Fruit fly (Drosophila melanogaster): ENCODE data around the gene Cap-D3.

Cap-D3 gene

dm6 chr2L:5525723-5526122, at the start of gene Cap-D3:
Gene Cap-D3, plus strand, starts transcription at chr2L:5525905.
- no peak for TF ChIP-seq CG5204 (GFP tag; optimal IDR thresholded peaks at IDR 0.05)
- no peak for TF ChIP-seq CG1620 (GFP tag; optimal IDR thresholded peaks at IDR 0.05)
- no peak for TF ChIP-seq ovo (GFP tag; optimal IDR thresholded peaks at IDR 0.05)
- TF ChIP-seq CG12768 (GFP tag; optimal IDR thresholded peaks at IDR 0.05) = no peak
- peak; percentile 6 for TF ChIP-seq bab1 (GFP tag; optimal IDR thresholded peaks at IDR 0.05)
- no peak for TF ChIP-seq CG11617 (GFP tag; optimal IDR thresholded peaks at IDR 0.05)
- no peak for TF ChIP-seq CG33017 (tag; optimal IDR thresholded peaks at IDR 0.05)
- no peak for TF ChIP-seq toe (GFP tag; optimal IDR thresholded peaks at IDR 0.05)
- no peak for TF ChIP-seq cnc (optimal IDR thresholded peaks at IDR 0.05)

- TF ChIP-seq ovo (GFP tag; optimal IDR thresholded peaks at IDR 0.05) (no peak), bab1 (GFP tag; optimal IDR thresholded peaks at IDR 0.05) (no peak), Mnt (GFP tag; optimal IDR thresholded peaks at IDR 0.05) (no peak), tj (GFP tag; optimal IDR thresholded peaks at IDR 0.05) (peak; percentile 63), Crg-1 (GFP tag; optimal IDR thresholded peaks at IDR 0.05) (no peak), pad (GFP tag; optimal IDR thresholded peaks at IDR 0.05) (peak; percentile 1), CG14711 (tag; optimal IDR thresholded peaks at IDR 0.05) (no peak), CG7101 (tag; optimal IDR thresholded peaks at IDR 0.05) (peak; percentile 29), Clk (GFP tag; optimal IDR thresholded peaks at IDR 0.05) (no peak), CG5204 (GFP tag; optimal IDR thresholded peaks at IDR 0.05) (no peak), cnc (optimal IDR thresholded peaks at IDR 0.05) (peak in 1 of 2 experiments; percentile 33), CG11617 (GFP tag; optimal IDR thresholded peaks at IDR 0.05) (no peak), kay (GFP tag; ENCODE audit: borderline replicate concordance) (no peak), CG33017 (tag; optimal IDR thresholded peaks at IDR 0.05) (no peak), CG1620 (GFP tag; optimal IDR thresholded peaks at IDR 0.05) (no peak), CG7045 (GFP tag; optimal IDR thresholded peaks at IDR 0.05) (no peak), cic (GFP tag; optimal IDR thresholded peaks at IDR 0.05) (no peak), CG12768 (GFP tag; optimal IDR thresholded peaks at IDR 0.05) (no peak), Hr96 (GFP tag; optimal IDR thresholded peaks at IDR 0.05) (no peak), toe (GFP tag; optimal IDR thresholded peaks at IDR 0.05) (no peak)
These were observed 49.0 kb upstream of the Cap-D3 start for dm6 chr2L:5476699-5477098.

dm6 chr2L:5478273-5478672, 47.4 kb upstream of the Cap-D3 start:
- no peak for TF ChIP-seq CG1620 (GFP tag; optimal IDR thresholded peaks at IDR 0.05)
- TF ChIP-seq pad (GFP tag; optimal IDR thresholded peaks at IDR 0.05) = no peak
- no peak for TF ChIP-seq CG7101 (tag; optimal IDR thresholded peaks at IDR 0.05)
- TF ChIP-seq CG5204 (GFP tag; optimal IDR thresholded peaks at IDR 0.05) = no peak
- no peak for TF ChIP-seq toe (GFP tag; optimal IDR thresholded peaks at IDR 0.05)
- TF ChIP-seq CG7045 (GFP tag; optimal IDR thresholded peaks at IDR 0.05) = no peak
- no peak for TF ChIP-seq Clk (GFP tag; optimal IDR thresholded peaks at IDR 0.05)
- no peak for TF ChIP-seq Mnt (GFP tag; optimal IDR thresholded peaks at IDR 0.05)
- no peak for TF ChIP-seq CG12768 (GFP tag; optimal IDR thresholded peaks at IDR 0.05)
- no peak for TF ChIP-seq CG11617 (GFP tag; optimal IDR thresholded peaks at IDR 0.05)
- TF ChIP-seq Crg-1 (GFP tag; optimal IDR thresholded peaks at IDR 0.05) = no peak
- TF ChIP-seq tj (GFP tag; optimal IDR thresholded peaks at IDR 0.05) = no peak

- no peak for TF ChIP-seq Crg-1 (GFP tag; optimal IDR thresholded peaks at IDR 0.05)
- no peak for TF ChIP-seq kay (GFP tag; ENCODE audit: borderline replicate concordance)
- no peak for TF ChIP-seq cic (GFP tag; optimal IDR thresholded peaks at IDR 0.05)
- no peak for TF ChIP-seq CG1620 (GFP tag; optimal IDR thresholded peaks at IDR 0.05)
- no peak for TF ChIP-seq pad (GFP tag; optimal IDR thresholded peaks at IDR 0.05)
- TF ChIP-seq CG11617 (GFP tag; optimal IDR thresholded peaks at IDR 0.05) = no peak
- no peak for TF ChIP-seq CG14711 (tag; optimal IDR thresholded peaks at IDR 0.05)
- TF ChIP-seq CG12768 (GFP tag; optimal IDR thresholded peaks at IDR 0.05) = no peak
- TF ChIP-seq Hr96 (GFP tag; optimal IDR thresholded peaks at IDR 0.05) = no peak
- no peak for TF ChIP-seq CG5204 (GFP tag; optimal IDR thresholded peaks at IDR 0.05)
- TF ChIP-seq ovo (GFP tag; optimal IDR thresholded peaks at IDR 0.05) = no peak
- TF ChIP-seq toe (GFP tag; optimal IDR thresholded peaks at IDR 0.05) = no peak
- no peak for TF ChIP-seq cnc (optimal IDR thresholded peaks at IDR 0.05)
These were observed 46.6 kb upstream of the Cap-D3 start for dm6 chr2L:5479128-5479527.

dm6 chr2L:5479971-5480370, 45.7 kb upstream of the Cap-D3 start:
- no peak for TF ChIP-seq CG12768 (GFP tag; optimal IDR thresholded peaks at IDR 0.05)
- no peak for TF ChIP-seq cic (GFP tag; optimal IDR thresholded peaks at IDR 0.05)
- no peak for TF ChIP-seq CG7101 (tag; optimal IDR thresholded peaks at IDR 0.05)
- no peak for TF ChIP-seq pad (GFP tag; optimal IDR thresholded peaks at IDR 0.05)

dm6 chr2L:5483093-5483492, 42.6 kb upstream of the Cap-D3 start:
- TF ChIP-seq CG7045 (GFP tag; optimal IDR thresholded peaks at IDR 0.05) = no peak
- no peak for TF ChIP-seq kay (GFP tag; ENCODE audit: borderline replicate concordance)
- no peak for TF ChIP-seq toe (GFP tag; optimal IDR thresholded peaks at IDR 0.05)
- TF ChIP-seq Crg-1 (GFP tag; optimal IDR thresholded peaks at IDR 0.05) = no peak
- TF ChIP-seq Hr96 (GFP tag; optimal IDR thresholded peaks at IDR 0.05) = no peak
- TF ChIP-seq bab1 (GFP tag; optimal IDR thresholded peaks at IDR 0.05) = no peak
- no peak for TF ChIP-seq cic (GFP tag; optimal IDR thresholded peaks at IDR 0.05)
- TF ChIP-seq ovo (GFP tag; optimal IDR thresholded peaks at IDR 0.05) = no peak
- TF ChIP-seq CG14711 (tag; optimal IDR thresholded peaks at IDR 0.05) = no peak
- TF ChIP-seq pad (GFP tag; optimal IDR thresholded peaks at IDR 0.05) = no peak
- no peak for TF ChIP-seq CG1620 (GFP tag; optimal IDR thresholded peaks at IDR 0.05)
- TF ChIP-seq CG33017 (tag; optimal IDR thresholded peaks at IDR 0.05) = no peak
- no peak for TF ChIP-seq CG11617 (GFP tag; optimal IDR thresholded peaks at IDR 0.05)
- TF ChIP-seq tj (GFP tag; optimal IDR thresholded peaks at IDR 0.05) = no peak
- TF ChIP-seq cnc (optimal IDR thresholded peaks at IDR 0.05) = no peak
- TF ChIP-seq CG7101 (tag; optimal IDR thresholded peaks at IDR 0.05) = no peak
- TF ChIP-seq CG5204 (GFP tag; optimal IDR thresholded peaks at IDR 0.05) = no peak
- TF ChIP-seq Mnt (GFP tag; optimal IDR thresholded peaks at IDR 0.05) = no peak
- TF ChIP-seq Clk (GFP tag; optimal IDR thresholded peaks at IDR 0.05) = no peak

Measured in whole organism, adult.